Worm (Caenorhabditis elegans): ENCODE results near the gene ZK262.8.
"Not testable (repeated sequence)": the region's sequence is repeated elsewhere in the genome, so short reads cannot be mapped to it uniquely, and the experiment has no call there.

Gene ZK262.8

DNA sequence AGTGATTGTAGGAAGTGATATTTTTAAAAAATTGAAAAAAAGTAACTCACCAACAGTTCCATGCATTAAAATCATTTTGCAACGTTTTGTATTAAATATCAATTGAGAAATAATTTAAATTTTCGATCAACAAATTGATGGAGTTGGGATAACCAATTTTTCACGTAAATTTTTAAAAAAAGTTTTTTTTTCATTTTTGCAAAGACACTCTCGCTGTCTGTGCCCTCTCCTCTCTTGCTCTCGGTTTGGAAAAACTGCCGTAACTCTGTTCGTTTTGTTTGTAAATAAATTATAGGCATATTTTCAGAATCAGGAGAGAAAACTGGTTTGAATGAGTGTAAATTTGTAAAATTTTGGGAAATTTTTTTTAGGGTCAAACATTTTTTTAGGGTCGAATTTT lies 40.4 kb upstream of the ZK262.8 start, which contains the start of gene Y51A2B.16:
Y51A2B.16 (minus strand) TSS at position 101 of the 400 bp plus-strand sequence.
- TF ChIP-seq hmg-1.2 (GFP tag; IDR thresholded peaks at IDR 0.05) (no peak), atf-7 (tag; optimal IDR thresholded peaks at IDR 0.05) (no peak), nhr-80 (tag; optimal IDR thresholded peaks at IDR 0.05) (no peak), nhr-120 (GFP tag; IDR thresholded peaks at IDR 0.05) (no peak), lsy-27 (tag; optimal IDR thresholded peaks at IDR 0.05; ENCODE audit: borderline replicate concordance, insufficient read depth) (no peak), unc-130 (GFP tag; optimal IDR thresholded peaks at IDR 0.05) (no peak), ama-1 (optimal IDR thresholded peaks at IDR 0.05) (no peak), ama-1 (GFP tag; optimal IDR thresholded peaks at IDR 0.05) (no peak), him-1 (tag; optimal IDR thresholded peaks at IDR 0.05) (no peak), dpff-1 (tag; optimal IDR thresholded peaks at IDR 0.05) (no peak), F57C9.4 (tag; optimal IDR thresholded peaks at IDR 0.05) (no peak), F33H1.4 (GFP tag; IDR thresholded peaks at IDR 0.05) (no peak), nfya-2 (GFP tag; IDR thresholded peaks at IDR 0.05) (no peak), ztf-25 (GFP tag; IDR thresholded peaks at IDR 0.05) (no peak)

DNA sequence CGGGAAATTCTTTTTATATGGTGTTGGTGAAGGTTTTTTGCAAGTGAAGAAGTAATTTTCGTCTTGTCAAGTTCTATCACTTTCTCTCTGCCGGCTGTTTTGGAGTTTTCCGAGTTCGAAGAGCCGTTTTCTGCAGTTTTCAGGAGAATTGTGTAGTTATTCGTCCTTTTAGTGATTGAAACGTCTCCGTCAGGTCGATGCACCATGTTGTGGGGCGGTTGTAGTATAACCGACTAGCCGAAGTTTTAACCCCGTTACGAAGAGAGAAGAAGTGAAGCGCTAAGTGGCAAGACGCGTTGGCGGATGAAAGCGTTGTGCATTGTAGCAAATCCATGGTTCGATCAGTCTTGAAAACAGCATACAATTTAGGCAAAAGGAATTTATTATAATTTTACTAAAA lies 35.4 kb upstream of the ZK262.8 start:
- TF ChIP-seq Y53F4B.3 (GFP tag; IDR thresholded peaks at IDR 0.05) (no peak), Y53G8AR.9 (GFP tag; conservative IDR thresholded peaks at IDR 0.05) (no peak), tbp1 (GFP tag; optimal IDR thresholded peaks at IDR 0.05) (no peak), let-526 (GFP tag; IDR thresholded peaks at IDR 0.05) (no peak), F57C9.4 (tag; optimal IDR thresholded peaks at IDR 0.05) (no peak), nfya-2 (GFP tag; IDR thresholded peaks at IDR 0.05) (no peak), gei-17 (GFP tag; optimal IDR thresholded peaks at IDR 0.05) (no peak), lir-1 (GFP tag; conservative IDR thresholded peaks at IDR 0.05) (no peak), ceh-100 (GFP tag; IDR thresholded peaks at IDR 0.05) (no peak), lsl-1 (GFP tag; optimal IDR thresholded peaks at IDR 0.05) (no peak), tbx-9 (tag; optimal IDR thresholded peaks at IDR 0.05; ENCODE audit: borderline replicate concordance) (no peak), egl-44 (GFP tag; IDR thresholded peaks at IDR 0.05) (no peak), snpc-1.3 (tag; optimal IDR thresholded peaks at IDR 0.05; ENCODE audit: insufficient read depth) (no peak), athp-1 (tag; optimal IDR thresholded peaks at IDR 0.05) (no peak), ceh-58 (GFP tag; IDR thresholded peaks at IDR 0.05) (no peak), chd-7 (tag; optimal IDR thresholded peaks at IDR 0.05) (no peak), nhr-27 (tag; optimal IDR thresholded peaks at IDR 0.05) (no peak), mel-28 (tag; optimal IDR thresholded peaks at IDR 0.05; ENCODE audit: borderline replicate concordance) (no peak), zfh-2 (GFP tag; conservative IDR thresholded peaks at IDR 0.05) (no peak)

DNA sequence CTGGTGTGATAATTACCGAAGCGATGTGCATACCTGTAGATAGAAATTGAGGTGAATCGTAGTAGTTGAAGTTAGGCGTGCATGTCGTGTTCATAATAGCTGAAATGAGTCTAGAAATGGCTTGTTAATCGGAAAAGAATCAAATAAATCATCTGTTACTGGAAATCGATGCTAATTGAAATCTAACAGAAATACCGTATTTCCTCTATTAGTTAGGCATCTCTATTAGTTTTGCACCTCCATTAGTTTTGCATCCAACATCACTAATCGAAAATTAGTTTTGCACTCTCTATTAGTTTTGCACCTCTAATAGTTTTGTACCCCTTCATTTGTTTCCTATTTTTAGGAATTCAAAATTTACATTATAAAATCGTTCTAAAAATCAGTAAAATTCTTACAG lies 33.4 kb upstream of the ZK262.8 start, which contains the start of gene srh-209:
srh-209 (minus strand) TSS at position 101 of the 400 bp plus-strand sequence.
- TF ChIP-seq B0019.2 (GFP tag; conservative IDR thresholded peaks at IDR 0.05); efl-1 (GFP tag; optimal IDR thresholded peaks at IDR 0.05); ceh-40 (GFP tag; IDR thresholded peaks at IDR 0.05): not testable (repeated sequence)

DNA sequence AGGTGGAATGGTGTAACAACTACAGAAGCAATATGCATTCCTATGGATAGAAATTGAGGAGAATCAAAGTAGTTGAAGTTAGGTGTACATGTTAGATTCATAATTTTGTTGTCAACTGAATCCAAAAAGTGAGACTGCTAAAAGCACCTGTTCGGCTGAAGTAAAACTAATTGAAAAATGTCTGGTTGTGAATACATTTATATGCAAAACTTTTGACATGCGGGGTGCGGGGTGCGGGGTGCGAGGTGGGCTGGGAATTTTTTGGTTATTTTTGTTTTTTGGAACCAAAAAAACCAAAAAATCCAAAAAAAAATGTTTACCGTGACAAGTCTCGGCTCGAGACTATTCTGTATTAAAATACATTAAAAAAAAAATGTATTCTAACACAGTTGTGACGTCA lies 28.0 kb upstream of the ZK262.8 start, which contains the start of gene srh-207:
srh-207 (minus strand) TSS at position 101 of the 400 bp plus-strand sequence.
- TF ChIP-seq dpl-1 (GFP tag; optimal IDR thresholded peaks at IDR 0.05) (no peak), aptf-2 (GFP tag; conservative IDR thresholded peaks at IDR 0.05) (no peak), mel-28 (tag; optimal IDR thresholded peaks at IDR 0.05; ENCODE audit: borderline replicate concordance) (no peak), xnd-1 (tag; optimal IDR thresholded peaks at IDR 0.05) (no peak), repo-1 (tag; optimal IDR thresholded peaks at IDR 0.05) (no peak), ceh-79 (tag; optimal IDR thresholded peaks at IDR 0.05) (no peak), gei-17 (GFP tag; optimal IDR thresholded peaks at IDR 0.05) (no peak), T26A5.8 (tag; optimal IDR thresholded peaks at IDR 0.05) (no peak)

Data from whole organism, young adult.